Worm (Caenorhabditis elegans) whole organism, mixed stage, embryonic: ENCODE measurements around the gene gvd-1.

ENCODE experiments used
- M03D4.4 ChIP-seq: sonication (generic microtip); optimal IDR thresholded peaks from 2 replicates; lab custom pipeline; 2017; ENCODE audit warnings: mild to moderate bottlenecking, missing genetic modification characterization, missing compliant biosample characterization
- bed-3 ChIP-seq: fragments of 200-800 bp; sonication (Bioruptor generic); optimal IDR thresholded peaks from 3 replicates; lab custom pipeline; 2018; ENCODE audit warnings: mild to moderate bottlenecking, missing genetic modification characterization, moderate library complexity, missing compliant biosample characterization
- blmp-1 ChIP-seq: fragments of 150-350 bp; optimal IDR thresholded peaks from 2 replicates; lab custom pipeline; 2014; ENCODE audit warnings: missing biosample characterization, missing genetic modification characterization
- ceh-39 ChIP-seq: fragments of 150-350 bp; optimal IDR thresholded peaks from 2 replicates; lab custom pipeline; 2014; ENCODE audit warnings: missing biosample characterization, missing genetic modification characterization
- ceh-43 ChIP-seq: fragments of 200-800 bp; sonication (Bioruptor generic); optimal IDR thresholded peaks from 2 replicates; lab custom pipeline; 2018; ENCODE audit warnings: mild to moderate bottlenecking, missing genetic modification characterization, moderate library complexity, missing compliant biosample characterization
- ceh-83 ChIP-seq: fragments of 200-800 bp; sonication (Bioruptor generic); optimal IDR thresholded peaks from 2 replicates; lab custom pipeline; 2018; ENCODE audit warnings: mild to moderate bottlenecking, missing genetic modification characterization, missing compliant biosample characterization
- ces-1 ChIP-seq: fragments of 150-350 bp; optimal IDR thresholded peaks from 2 replicates; lab custom pipeline; 2014; ENCODE audit warnings: missing biosample characterization, missing genetic modification reagents, missing genetic modification characterization
- cnd-1 ChIP-seq: fragments of 200-800 bp; sonication (Bioruptor generic); optimal IDR thresholded peaks from 2 replicates; lab custom pipeline; 2018; ENCODE audit warnings: mild to moderate bottlenecking, missing genetic modification characterization, missing compliant biosample characterization
- drap-1 ChIP-seq: fragments of 200-800 bp; sonication (Bioruptor generic); optimal IDR thresholded peaks from 3 replicates; lab custom pipeline; 2018; ENCODE audit warnings: mild to moderate bottlenecking, missing genetic modification characterization, missing compliant biosample characterization
- elt-1 ChIP-seq: sonication (generic microtip); optimal IDR thresholded peaks from 2 replicates; lab custom pipeline; 2017; ENCODE audit warnings: missing genetic modification characterization, mild to moderate bottlenecking, missing compliant biosample characterization, antibody characterized with exemption, moderate library complexity, borderline replicate concordance; ENCODE audit not compliant: insufficient read depth
- elt-3 ChIP-seq: fragments of 150-350 bp; optimal IDR thresholded peaks from 2 replicates; lab custom pipeline; 2014; ENCODE audit warnings: missing biosample characterization, missing genetic modification characterization
- flh-1 ChIP-seq: fragments of 200-800 bp; sonication (Bioruptor generic); optimal IDR thresholded peaks from 2 replicates; lab custom pipeline; 2018; ENCODE audit warnings: mild to moderate bottlenecking, missing genetic modification characterization, moderate library complexity, missing compliant biosample characterization
- hlh-1 ChIP-seq: fragments of 150-350 bp; optimal IDR thresholded peaks from 2 replicates; lab custom pipeline; 2014; ENCODE audit warnings: missing biosample characterization, missing genetic modification reagents, missing genetic modification characterization
- lin-32 ChIP-seq: fragments of 200-800 bp; sonication (Bioruptor generic); optimal IDR thresholded peaks from 2 replicates; lab custom pipeline; 2018; ENCODE audit warnings: mild to moderate bottlenecking, missing genetic modification characterization, missing compliant biosample characterization
- lsy-2 ChIP-seq: fragments of 150-350 bp; optimal IDR thresholded peaks from 2 replicates; lab custom pipeline; 2014; ENCODE audit warnings: missing biosample characterization, missing genetic modification characterization
- mab-5 ChIP-seq: fragments of 150-350 bp; optimal IDR thresholded peaks from 2 replicates; lab custom pipeline; 2014; ENCODE audit warnings: missing biosample characterization, missing genetic modification characterization
- mep-1 ChIP-seq: fragments of 150-350 bp; optimal IDR thresholded peaks from 2 replicates; lab custom pipeline; 2017; ENCODE audit warnings: missing biosample characterization, missing genetic modification reagents, missing genetic modification characterization, inconsistent platforms
- mls-2 ChIP-seq: sonication (generic microtip); optimal IDR thresholded peaks from 2 replicates; lab custom pipeline; 2016; ENCODE audit warnings: mild to moderate bottlenecking, missing genetic modification characterization, moderate library complexity, missing compliant biosample characterization
- nhr-12 ChIP-seq: fragments of 150-350 bp; optimal IDR thresholded peaks from 2 replicates; lab custom pipeline; 2014; ENCODE audit warnings: missing biosample characterization, missing genetic modification characterization
- nhr-2 ChIP-seq: fragments of 150-350 bp; optimal IDR thresholded peaks from 2 replicates; lab custom pipeline; 2014; ENCODE audit warnings: missing biosample characterization, missing genetic modification characterization
- nhr-237 ChIP-seq: fragments of 150-350 bp; optimal IDR thresholded peaks from 2 replicates; lab custom pipeline; 2014; ENCODE audit warnings: missing biosample characterization, missing genetic modification characterization
- nhr-28 ChIP-seq: fragments of 150-350 bp; optimal IDR thresholded peaks from 2 replicates; lab custom pipeline; 2014; ENCODE audit warnings: missing biosample characterization, missing genetic modification characterization
- nhr-76 ChIP-seq: sonication (generic microtip); optimal IDR thresholded peaks from 2 replicates; lab custom pipeline; 2017; ENCODE audit warnings: missing biosample characterization, missing genetic modification characterization
- pha-4 ChIP-seq: fragments of 150-350 bp; optimal IDR thresholded peaks from 2 replicates; lab custom pipeline; 2018; ENCODE audit warnings: missing biosample characterization, missing genetic modification reagents, missing genetic modification characterization
- sem-2 ChIP-seq: fragments of 200-800 bp; sonication (Bioruptor generic); optimal IDR thresholded peaks from 2 replicates; lab custom pipeline; 2018; ENCODE audit warnings: mild to moderate bottlenecking, missing genetic modification characterization, missing compliant biosample characterization
- snpc-4 ChIP-seq: fragments of 150-350 bp; optimal IDR thresholded peaks from 2 replicates; lab custom pipeline; 2014; ENCODE audit warnings: missing biosample characterization, missing genetic modification characterization
- sptf-1 ChIP-seq: sonication (generic microtip); optimal IDR thresholded peaks from 2 replicates; lab custom pipeline; 2017; ENCODE audit warnings: mild to moderate bottlenecking, missing genetic modification characterization, moderate library complexity, missing compliant biosample characterization
- tbx-8 ChIP-seq: fragments of 200-800 bp; sonication (Bioruptor generic); optimal IDR thresholded peaks from 2 replicates; lab custom pipeline; 2018; ENCODE audit warnings: mild to moderate bottlenecking, missing genetic modification characterization, moderate library complexity, missing compliant biosample characterization
- unc-120 ChIP-seq: sonication (generic microtip); optimal IDR thresholded peaks from 2 replicates; lab custom pipeline; 2017; ENCODE audit warnings: missing genetic modification characterization, missing compliant biosample characterization; ENCODE audit not compliant: poor library complexity, severe bottlenecking
- unc-39 ChIP-seq: fragments of 150-350 bp; optimal IDR thresholded peaks from 2 replicates; lab custom pipeline; 2014; ENCODE audit warnings: missing biosample characterization, missing genetic modification characterization
- unc-62 ChIP-seq: fragments of 150-350 bp; optimal IDR thresholded peaks from 2 replicates; lab custom pipeline; 2014; ENCODE audit warnings: missing biosample characterization, missing genetic modification reagents, missing genetic modification characterization
- zip-8 ChIP-seq: fragments of 150-350 bp; optimal IDR thresholded peaks from 2 replicates; lab custom pipeline; 2014; ENCODE audit warnings: missing biosample characterization, missing genetic modification characterization
- ztf-11 ChIP-seq: fragments of 150-350 bp; optimal IDR thresholded peaks from 2 replicates; lab custom pipeline; 2014; ENCODE audit warnings: missing biosample characterization, missing genetic modification characterization

The gvd-1 gene

DNA sequence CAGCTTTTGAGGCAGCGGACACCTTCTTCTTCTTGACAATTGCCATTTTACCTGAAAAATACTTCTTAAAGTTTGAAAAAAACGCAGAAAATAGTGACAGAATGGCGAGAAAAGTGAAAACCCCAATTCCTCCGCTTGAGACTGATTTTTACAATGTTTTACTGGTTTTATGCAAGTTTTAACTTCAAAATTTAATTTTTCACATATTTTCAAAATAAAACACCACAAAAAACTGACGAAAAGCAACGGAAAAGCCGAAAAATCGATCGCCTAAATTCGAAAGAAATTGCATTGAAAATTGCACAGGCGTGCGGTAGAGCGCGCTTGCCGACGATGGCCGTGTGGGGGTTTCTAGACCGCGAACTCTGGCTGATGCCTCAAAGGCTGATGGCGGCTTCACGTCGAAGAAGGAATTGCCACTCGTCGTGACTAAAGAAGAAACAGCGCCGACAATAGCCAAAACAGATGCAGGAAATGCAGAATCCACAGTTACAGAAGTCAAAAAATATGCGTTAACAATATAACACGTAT lies 18.3 kb upstream of the gvd-1 start, which contains the start of gene nsun-1:
TSS of gene nsun-1 (minus strand) at position 51 of the 531 bp plus-strand sequence.
- TF ChIP-seq unc-120 (tag; lab: Kevin White, UChicago) (peak; percentile 41), ztf-11 (tag; lab: Kevin White, UChicago) (peak; percentile 7), mep-1 (tag; lab: Kevin White, UChicago) (peak; percentile 41), drap-1 (no peak), pha-4 (tag; lab: Kevin White, UChicago) (peak; percentile 9), blmp-1 (tag; lab: Kevin White, UChicago) (no peak), unc-62 (no peak), ces-1 (GFP tag; lab: Kevin White, UChicago) (peak; percentile 74), nhr-12 (tag; lab: Kevin White, UChicago) (no peak), ceh-83 (GFP tag; lab: Kevin White, UChicago) (no peak), ceh-43 (GFP tag; lab: Kevin White, UChicago) (no peak), mls-2 (tag; lab: Kevin White, UChicago) (peak; percentile 43), lsy-2 (tag; lab: Kevin White, UChicago) (peak; percentile 50), sptf-1 (tag; lab: Kevin White, UChicago) (peak; percentile 67), nhr-76 (tag; lab: Kevin White, UChicago) (no peak), nhr-28 (tag; lab: Kevin White, UChicago) (no peak), snpc-4 (tag; lab: Kevin White, UChicago) (no peak), elt-3 (tag; lab: Kevin White, UChicago) (no peak), mab-5 (tag; lab: Kevin White, UChicago) (no peak)

DNA sequence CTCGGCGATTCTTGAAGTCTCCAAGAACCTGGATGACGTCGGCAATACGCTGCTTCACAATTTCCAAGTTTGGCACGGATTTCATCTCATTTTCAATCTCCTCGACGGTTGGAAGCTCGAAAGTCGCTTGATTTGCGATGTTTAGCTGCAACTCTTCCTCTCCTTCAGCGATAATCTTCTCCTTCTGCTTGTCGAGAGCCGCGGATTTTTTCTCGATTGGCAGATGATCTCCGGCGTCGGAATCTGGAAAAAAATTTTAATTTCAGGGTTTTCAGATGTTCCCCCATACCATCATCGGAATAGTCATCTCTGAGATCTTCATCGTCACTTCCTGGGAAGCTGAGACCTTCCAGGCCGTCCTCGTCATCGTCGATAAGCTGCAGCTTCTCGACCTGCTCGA lies 17.6 kb upstream of the gvd-1 start:
- TF ChIP-seq nhr-237 (tag; lab: Kevin White, UChicago) = no peak
- TF ChIP-seq nhr-2 = no peak
- TF ChIP-seq nhr-76 (tag; lab: Kevin White, UChicago) = no peak
- no peak for TF ChIP-seq mls-2 (tag; lab: Kevin White, UChicago)
- TF ChIP-seq nhr-28 (tag; lab: Kevin White, UChicago) = no peak
- TF ChIP-seq zip-8 (tag; lab: Kevin White, UChicago) = no peak
- no peak for TF ChIP-seq sem-2 (GFP tag; lab: Kevin White, UChicago)
- TF ChIP-seq ceh-43 (GFP tag; lab: Kevin White, UChicago) = no peak
- no peak for TF ChIP-seq ceh-39 (tag; lab: Kevin White, UChicago)
- TF ChIP-seq drap-1 = no peak
- TF ChIP-seq elt-1 = no peak
- TF ChIP-seq nhr-12 (tag; lab: Kevin White, UChicago) = no peak

DNA sequence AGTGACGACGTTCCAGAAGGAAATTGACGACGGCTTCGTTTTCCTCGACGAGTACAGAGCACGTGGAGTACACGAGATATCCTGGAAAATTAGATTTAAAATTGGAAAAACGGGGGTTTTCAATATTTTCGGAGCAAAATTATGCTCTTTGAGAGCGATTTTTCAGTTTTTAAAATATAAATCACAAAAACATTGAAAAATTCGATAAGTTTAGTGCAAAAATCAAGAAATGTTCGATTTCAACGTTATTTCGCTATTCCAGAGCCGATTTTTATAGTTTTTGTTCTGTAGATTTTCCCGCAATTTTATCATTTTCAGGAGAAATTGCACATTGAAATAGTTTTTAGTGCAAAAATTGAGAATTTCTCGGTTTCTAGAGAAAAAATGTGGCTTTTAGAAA lies 15.5 kb upstream of the gvd-1 start, which contains the start of gene W07E6.5:
TSS of gene W07E6.5 (plus strand) at position 301 of the 400 bp plus-strand sequence.
- TF ChIP-seq cnd-1 (no peak), zip-8 (tag; lab: Kevin White, UChicago) (no peak), sem-2 (GFP tag; lab: Kevin White, UChicago) (no peak)

- TF ChIP-seq lin-32 (no peak), pha-4 (tag; lab: Kevin White, UChicago) (no peak), bed-3 (GFP tag; lab: Kevin White, UChicago) (no peak), unc-62 (no peak), mab-5 (tag; lab: Kevin White, UChicago) (no peak), lsy-2 (tag; lab: Kevin White, UChicago) (no peak), M03D4.4 (tag; lab: Kevin White, UChicago) (no peak), nhr-76 (tag; lab: Kevin White, UChicago) (no peak), unc-39 (tag; lab: Kevin White, UChicago) (no peak), mls-2 (tag; lab: Kevin White, UChicago) (no peak)
- TF ChIP-seq, all 35 proteins: peak for 0
These were observed 12.7 kb upstream of the gvd-1 start, which contains the start of gene tomm-22 for ce11 chrII:470375-470774. Gene tomm-22 (minus strand): TSS chrII:470475.

ce11 chrII:467265-467664 lies 9.6 kb upstream of the gvd-1 start, which contains the start of gene nfyb-1:
Gene nfyb-1 (minus strand): TSS chrII:467365.
- TF ChIP-seq unc-39 (tag; lab: Kevin White, UChicago) = no peak
- TF ChIP-seq flh-1 (GFP tag; lab: Kevin White, UChicago) = no peak
- no peak for TF ChIP-seq cnd-1
- TF ChIP-seq M03D4.4 (tag; lab: Kevin White, UChicago) = no peak
- no peak for TF ChIP-seq sem-2 (GFP tag; lab: Kevin White, UChicago)
- TF ChIP-seq mep-1 (tag; lab: Kevin White, UChicago) = no peak
- TF ChIP-seq tbx-8 (GFP tag; lab: Kevin White, UChicago) = no peak
- TF ChIP-seq ztf-11 (tag; lab: Kevin White, UChicago) = no peak
- TF ChIP-seq ceh-43 (GFP tag; lab: Kevin White, UChicago) = no peak
- no peak for TF ChIP-seq hlh-1 (tag; lab: Kevin White, UChicago)
- no peak for TF ChIP-seq lsy-2 (tag; lab: Kevin White, UChicago)
- no peak for TF ChIP-seq unc-62
- TF ChIP-seq sptf-1 (tag; lab: Kevin White, UChicago) = no peak
- no peak for TF ChIP-seq mls-2 (tag; lab: Kevin White, UChicago)
- no peak for TF ChIP-seq lin-32
